Worm (Caenorhabditis elegans): ENCODE results near the gene Y116A8C.40.

Y116A8C.40 gene

ce11 chrIV:17108200-17108599, 42.6 kb downstream of the Y116A8C.40 start:
- TF ChIP-seq ceh-83 (GFP tag; optimal IDR thresholded peaks at IDR 0.05) (peak; percentile 30), nhr-12 (tag; optimal IDR thresholded peaks at IDR 0.05) (no peak), cnd-1 (tag; optimal IDR thresholded peaks at IDR 0.05) (peak; percentile 64), drap-1 (GFP tag; optimal IDR thresholded peaks at IDR 0.05) (no peak)

- TF ChIP-seq ham-2 (GFP tag; optimal IDR thresholded peaks at IDR 0.05) (no peak), ceh-39 (tag; optimal IDR thresholded peaks at IDR 0.05) (no peak), lin-32 (GFP tag; optimal IDR thresholded peaks at IDR 0.05) (no peak), mls-2 (tag; optimal IDR thresholded peaks at IDR 0.05) (no peak), unc-39 (tag; optimal IDR thresholded peaks at IDR 0.05) (no peak), tbx-8 (GFP tag; optimal IDR thresholded peaks at IDR 0.05) (no peak), ztf-11 (tag; optimal IDR thresholded peaks at IDR 0.05) (no peak), ceh-43 (GFP tag; optimal IDR thresholded peaks at IDR 0.05) (no peak)
Observed at ce11 chrIV:17105578-17105977, 45.2 kb downstream of the Y116A8C.40 start.

- TF ChIP-seq ham-2 (GFP tag; optimal IDR thresholded peaks at IDR 0.05) (no peak), pha-4 (tag; optimal IDR thresholded peaks at IDR 0.05) (no peak), hlh-1 (tag; optimal IDR thresholded peaks at IDR 0.05) (no peak), sptf-1 (tag; optimal IDR thresholded peaks at IDR 0.05) (no peak), mls-2 (tag; optimal IDR thresholded peaks at IDR 0.05) (no peak), unc-62 (GFP tag; optimal IDR thresholded peaks at IDR 0.05) (no peak), drap-1 (GFP tag; optimal IDR thresholded peaks at IDR 0.05) (no peak), elt-1 (tag; optimal IDR thresholded peaks at IDR 0.05; ENCODE audit: borderline replicate concordance, insufficient read depth) (no peak), nhr-2 (tag; optimal IDR thresholded peaks at IDR 0.05) (no peak), ztf-11 (tag; optimal IDR thresholded peaks at IDR 0.05) (no peak)
Observed at ce11 chrIV:17104157-17104872, 46.5 kb downstream of the Y116A8C.40 start.

- peak; percentile 22 for TF ChIP-seq nhr-2 (tag; optimal IDR thresholded peaks at IDR 0.05)
- no peak for TF ChIP-seq ceh-43 (GFP tag; optimal IDR thresholded peaks at IDR 0.05)
Observed at ce11 chrIV:17103615-17104014, 47.2 kb downstream of the Y116A8C.40 start, which contains the start of gene Y116A8C.30. Gene Y116A8C.30 (minus strand): TSS chrIV:17103715.

ce11 chrIV:17103116-17103515, 47.7 kb downstream of the Y116A8C.40 start:
- no peak for TF ChIP-seq nhr-76 (tag; optimal IDR thresholded peaks at IDR 0.05)
- no peak for TF ChIP-seq flh-1 (GFP tag; optimal IDR thresholded peaks at IDR 0.05)
- no peak for TF ChIP-seq pha-4 (tag; optimal IDR thresholded peaks at IDR 0.05)

- TF ChIP-seq ceh-43 (GFP tag; optimal IDR thresholded peaks at IDR 0.05), result no peak
- no peak for TF ChIP-seq ceh-83 (GFP tag; optimal IDR thresholded peaks at IDR 0.05)
- TF ChIP-seq nhr-2 (tag; optimal IDR thresholded peaks at IDR 0.05), result no peak
- TF ChIP-seq lsy-2 (tag; optimal IDR thresholded peaks at IDR 0.05), result no peak
- no peak for TF ChIP-seq bed-3 (GFP tag; optimal IDR thresholded peaks at IDR 0.05)
Observed at ce11 chrIV:17100628-17101338, 50.0 kb downstream of the Y116A8C.40 start.

- no peak for TF ChIP-seq unc-39 (tag; optimal IDR thresholded peaks at IDR 0.05)
- no peak for TF ChIP-seq blmp-1 (tag; optimal IDR thresholded peaks at IDR 0.05)
- TF ChIP-seq ceh-83 (GFP tag; optimal IDR thresholded peaks at IDR 0.05), result no peak
- no peak for TF ChIP-seq zip-8 (tag; optimal IDR thresholded peaks at IDR 0.05)
- TF ChIP-seq mep-1 (tag; optimal IDR thresholded peaks at IDR 0.05), result no peak
- TF ChIP-seq nhr-28 (tag; optimal IDR thresholded peaks at IDR 0.05), result no peak
- TF ChIP-seq mls-2 (tag; optimal IDR thresholded peaks at IDR 0.05), result no peak
- TF ChIP-seq nhr-237 (tag; optimal IDR thresholded peaks at IDR 0.05), result no peak
- no peak for TF ChIP-seq mab-5 (tag; optimal IDR thresholded peaks at IDR 0.05)
- TF ChIP-seq sptf-1 (tag; optimal IDR thresholded peaks at IDR 0.05), result no peak
- TF ChIP-seq cnd-1 (tag; optimal IDR thresholded peaks at IDR 0.05), result no peak
- TF ChIP-seq ztf-11 (tag; optimal IDR thresholded peaks at IDR 0.05), result no peak
Observed at ce11 chrIV:17100148-17100547, 50.6 kb downstream of the Y116A8C.40 start, which contains the start of gene bca-2. Gene bca-2 (minus strand): TSS chrIV:17100248.

All from whole organism, mixed stage, embryonic.